Worm (Caenorhabditis elegans) whole organism, late embryonic: ENCODE results near the gene tat-6.

Source experiments
- C08G9.2 ChIP-seq: sonication (generic microtip); optimal IDR thresholded peaks from 2 replicates; lab custom pipeline; 2016; ENCODE audit warnings: mild to moderate bottlenecking, missing genetic modification characterization, moderate library complexity, missing compliant biosample characterization
- C38D4.7 ChIP-seq: fragments of 200-800 bp; sonication (Bioruptor generic); optimal IDR thresholded peaks from 2 replicates; lab custom pipeline; 2018; ENCODE audit warnings: mild to moderate bottlenecking, missing genetic modification characterization, moderate library complexity, missing compliant biosample characterization
- F13H6.1 ChIP-seq: sonication (generic microtip); optimal IDR thresholded peaks from 2 replicates; lab custom pipeline; 2016; ENCODE audit warnings: missing genetic modification characterization, missing compliant biosample characterization
- T23F11.4 ChIP-seq: fragments of 200-800 bp; sonication (Bioruptor generic); optimal IDR thresholded peaks from 2 replicates; lab custom pipeline; 2018; ENCODE audit warnings: mild to moderate bottlenecking, missing genetic modification characterization, missing compliant biosample characterization
- ahr-1 ChIP-seq: sonication (generic microtip); optimal IDR thresholded peaks from 2 replicates; lab custom pipeline; 2016; ENCODE audit warnings: missing genetic modification characterization, missing compliant biosample characterization
- ama-1 ChIP-seq: fragments of 150-350 bp; optimal IDR thresholded peaks from 2 replicates; lab custom pipeline; 2014
- ceh-30 ChIP-seq: fragments of 150-350 bp; optimal IDR thresholded peaks from 2 replicates; lab custom pipeline; 2014; ENCODE audit warnings: missing biosample characterization, missing genetic modification characterization
- ceh-6 ChIP-seq: fragments of 200-800 bp; sonication (Bioruptor generic); optimal IDR thresholded peaks from 2 replicates; lab custom pipeline; 2018; ENCODE audit warnings: mild to moderate bottlenecking, missing genetic modification characterization, missing compliant biosample characterization
- ceh-9 ChIP-seq: sonication (generic microtip); optimal IDR thresholded peaks from 2 replicates; lab custom pipeline; 2016; ENCODE audit warnings: mild to moderate bottlenecking, missing genetic modification characterization, inconsistent platforms, missing compliant biosample characterization
- che-1 ChIP-seq: sonication (generic microtip); optimal IDR thresholded peaks from 2 replicates; lab custom pipeline; 2016; ENCODE audit warnings: mild to moderate bottlenecking, missing genetic modification characterization, missing compliant biosample characterization
- dmd-4 ChIP-seq: sonication (generic microtip); optimal IDR thresholded peaks from 2 replicates; lab custom pipeline; 2016; ENCODE audit warnings: borderline replicate concordance, missing genetic modification characterization, missing compliant biosample characterization
- elt-4 ChIP-seq: sonication (generic microtip); optimal IDR thresholded peaks from 2 replicates; lab custom pipeline; 2016; ENCODE audit warnings: missing genetic modification characterization, missing compliant biosample characterization
- ets-4 ChIP-seq: sonication (generic microtip); optimal IDR thresholded peaks from 2 replicates; lab custom pipeline; 2016; ENCODE audit warnings: missing genetic modification characterization, missing compliant biosample characterization
- eyg-1 ChIP-seq: sonication (generic microtip); optimal IDR thresholded peaks from 2 replicates; lab custom pipeline; 2016; ENCODE audit warnings: missing genotype, missing genetic modification characterization, missing compliant biosample characterization
- fkh-10 ChIP-seq: fragments of 150-350 bp; optimal IDR thresholded peaks from 2 replicates; lab custom pipeline; 2014; ENCODE audit warnings: missing biosample characterization, missing genetic modification reagents, missing genetic modification characterization
- fkh-6 ChIP-seq: sonication (generic microtip); optimal IDR thresholded peaks from 2 replicates; lab custom pipeline; 2016; ENCODE audit warnings: missing genetic modification characterization, missing compliant biosample characterization
- gmeb-2 ChIP-seq: sonication (generic microtip); optimal IDR thresholded peaks from 2 replicates; lab custom pipeline; 2016; ENCODE audit warnings: missing genetic modification characterization, inconsistent platforms, missing compliant biosample characterization
- hlh-13 ChIP-seq: fragments of 200-800 bp; sonication (Bioruptor generic); optimal IDR thresholded peaks from 2 replicates; lab custom pipeline; 2018; ENCODE audit warnings: mild to moderate bottlenecking, missing genetic modification characterization, missing compliant biosample characterization
- hlh-15 ChIP-seq: sonication (generic microtip); optimal IDR thresholded peaks from 2 replicates; lab custom pipeline; 2016; ENCODE audit warnings: missing genetic modification characterization, missing compliant biosample characterization
- hlh-6 ChIP-seq: sonication (generic microtip); optimal IDR thresholded peaks from 2 replicates; lab custom pipeline; 2016; ENCODE audit warnings: missing genotype, missing genetic modification characterization, missing compliant biosample characterization
- hlh-8 ChIP-seq: sonication (generic microtip); optimal IDR thresholded peaks from 2 replicates; lab custom pipeline; 2016; ENCODE audit warnings: missing genotype, missing genetic modification characterization, missing compliant biosample characterization
- madf-2 ChIP-seq: sonication (generic microtip); optimal IDR thresholded peaks from 2 replicates; lab custom pipeline; 2017; ENCODE audit warnings: missing genetic modification characterization, missing compliant biosample characterization
- mec-3 ChIP-seq: sonication (generic microtip); optimal IDR thresholded peaks from 2 replicates; lab custom pipeline; 2016; ENCODE audit warnings: borderline replicate concordance, missing genetic modification characterization, missing compliant biosample characterization
- nhr-232 ChIP-seq: sonication (generic microtip); optimal IDR thresholded peaks from 2 replicates; lab custom pipeline; 2016; ENCODE audit warnings: missing genetic modification characterization, missing compliant biosample characterization
- npax-4 ChIP-seq: sonication (generic microtip); optimal IDR thresholded peaks from 2 replicates; lab custom pipeline; 2016; ENCODE audit warnings: missing genetic modification characterization, missing compliant biosample characterization
- odd-2 ChIP-seq: sonication (generic microtip); optimal IDR thresholded peaks from 2 replicates; lab custom pipeline; 2017; ENCODE audit warnings: antibody characterized with exemption, mild to moderate bottlenecking, missing genetic modification characterization, missing compliant biosample characterization
- pat-9 ChIP-seq: fragments of 200-800 bp; sonication (Bioruptor generic); optimal IDR thresholded peaks from 2 replicates; lab custom pipeline; 2018; ENCODE audit warnings: mild to moderate bottlenecking, missing genetic modification characterization, moderate library complexity, missing compliant biosample characterization
- pha-2 ChIP-seq: sonication (generic microtip); optimal IDR thresholded peaks from 2 replicates; lab custom pipeline; 2017; ENCODE audit warnings: mild to moderate bottlenecking, missing genetic modification characterization, missing compliant biosample characterization
- pros-1 ChIP-seq: fragments of 150-350 bp; optimal IDR thresholded peaks from 2 replicates; lab custom pipeline; 2014; ENCODE audit warnings: missing biosample characterization, missing genetic modification reagents, missing genetic modification characterization
- sox-4 ChIP-seq: sonication (generic microtip); optimal IDR thresholded peaks from 2 replicates; lab custom pipeline; 2017; ENCODE audit warnings: mild to moderate bottlenecking, missing genetic modification characterization, inconsistent platforms, missing compliant biosample characterization
- syd-9 ChIP-seq: sonication (generic microtip); optimal IDR thresholded peaks from 2 replicates; lab custom pipeline; 2016; ENCODE audit warnings: mild to moderate bottlenecking, missing genetic modification characterization, moderate library complexity, missing compliant biosample characterization
- tbx-2 ChIP-seq: sonication (generic microtip); optimal IDR thresholded peaks from 2 replicates; lab custom pipeline; 2016; ENCODE audit warnings: missing genetic modification characterization, missing compliant biosample characterization
- tbx-7 ChIP-seq: sonication (generic microtip); optimal IDR thresholded peaks from 2 replicates; lab custom pipeline; 2016; ENCODE audit warnings: missing genotype, missing genetic modification characterization, missing compliant biosample characterization
- unc-3 ChIP-seq, 2 experiments: fragments of 200-800 bp in 1 of 2; sonication (Bioruptor generic) in 1 of 2; sonication (generic microtip) in 1 of 2; conservative IDR thresholded peaks in 1 of 2; optimal IDR thresholded peaks in 1 of 2; 2 replicates each; pipeline versions ENCODE4 v1.3.6 to Lab custom; 2016 to 2022; ENCODE audit warnings: missing compliant biosample characterization in 2 of 2, missing genetic modification characterization in 2 of 2, missing genetic modification reagents in 1 of 2
- unc-42 ChIP-seq: sonication (generic microtip); optimal IDR thresholded peaks from 2 replicates; lab custom pipeline; 2016; ENCODE audit warnings: missing genotype, missing genetic modification characterization, missing compliant biosample characterization

tat-6 gene

DNA sequence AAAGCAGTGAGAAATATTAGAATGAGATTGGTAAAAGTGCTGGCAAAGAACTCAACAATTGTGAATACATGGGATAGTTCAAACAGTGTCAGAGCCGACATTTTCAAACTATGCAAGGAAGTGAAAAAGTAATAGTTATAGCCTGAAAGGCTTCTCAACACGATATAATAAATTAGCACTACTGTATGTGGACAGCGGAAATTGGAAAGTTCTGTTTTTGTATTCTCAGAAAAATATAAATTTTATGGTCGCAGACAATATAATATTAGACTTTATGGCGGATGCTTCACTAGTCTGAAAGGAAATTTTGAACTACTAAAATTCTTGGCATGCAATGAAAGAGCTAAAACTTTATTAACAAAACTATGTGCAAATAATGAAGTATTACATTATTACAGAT lies 23.1 kb upstream of the tat-6 start, which contains the start of gene str-69:
Gene str-69 (minus strand): TSS at position 101 of the 400 bp plus-strand sequence.
- no peak for TF ChIP-seq gmeb-2
- TF ChIP-seq dmd-4 (tag; lab: Kevin White, UChicago) = no peak
- TF ChIP-seq hlh-6 (tag; lab: Kevin White, UChicago) = no peak
- no peak for TF ChIP-seq sox-4 (tag; lab: Kevin White, UChicago)
- no peak for TF ChIP-seq ceh-9 (tag; lab: Kevin White, UChicago)
- no peak for TF ChIP-seq ceh-30 (tag; lab: Kevin White, UChicago)
- no peak for TF ChIP-seq ceh-6
- TF ChIP-seq F13H6.1 = no peak
- no peak for TF ChIP-seq hlh-8 (tag; lab: Kevin White, UChicago)
- TF ChIP-seq odd-2 (tag; lab: Kevin White, UChicago) = no peak
- TF ChIP-seq tbx-2 = no peak

DNA sequence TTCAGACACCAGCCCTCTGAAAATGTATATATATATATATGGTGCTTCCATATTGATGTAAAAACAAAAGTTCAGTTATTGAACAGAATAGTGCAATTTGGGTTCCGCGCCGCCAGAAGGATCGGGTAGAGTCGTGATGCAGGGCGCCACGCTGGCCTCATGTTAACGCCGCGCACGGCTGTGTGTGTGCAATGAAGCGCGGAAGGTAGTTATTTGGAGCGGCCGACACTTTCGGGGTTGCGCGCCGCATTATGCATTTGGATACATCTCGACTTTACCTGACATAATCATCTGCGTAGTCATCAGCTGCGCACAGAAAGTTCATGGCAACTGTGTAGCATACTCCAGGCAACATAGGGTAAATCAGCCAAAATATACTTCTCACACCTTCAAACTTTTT lies 22.1 kb upstream of the tat-6 start:
- TF ChIP-seq syd-9 (no peak), pat-9 (tag; lab: Kevin White, UChicago) (no peak)

DNA sequence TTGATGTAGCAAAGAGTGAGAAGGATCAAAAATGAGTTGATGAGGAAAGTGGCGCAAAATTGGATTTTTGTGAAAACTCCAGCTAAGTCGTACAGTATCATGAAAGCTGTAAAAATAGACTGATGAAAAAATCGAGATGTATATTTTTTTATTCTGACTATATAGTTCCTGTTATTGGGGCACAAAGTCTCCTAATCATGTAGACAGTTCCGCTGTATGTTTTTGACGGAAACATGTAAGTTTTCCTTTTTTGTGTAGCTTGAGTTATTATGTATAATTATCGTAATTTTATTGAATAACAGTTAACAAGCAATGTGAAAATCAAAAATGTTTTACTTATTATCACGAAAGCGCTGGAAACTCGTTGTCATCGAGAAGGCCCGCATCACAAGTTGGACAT lies 21.5 kb upstream of the tat-6 start, which contains the start of gene str-68:
Gene str-68 (minus strand): TSS at position 101 of the 400 bp plus-strand sequence.
- TF ChIP-seq pros-1 (tag; lab: Kevin White, UChicago) (no peak), T23F11.4 (no peak), gmeb-2 (no peak), sox-4 (tag; lab: Kevin White, UChicago) (no peak), eyg-1 (tag; lab: Kevin White, UChicago) (no peak), ama-1 (no peak)
- TF ChIP-seq, all 69 proteins: peak for 0

DNA sequence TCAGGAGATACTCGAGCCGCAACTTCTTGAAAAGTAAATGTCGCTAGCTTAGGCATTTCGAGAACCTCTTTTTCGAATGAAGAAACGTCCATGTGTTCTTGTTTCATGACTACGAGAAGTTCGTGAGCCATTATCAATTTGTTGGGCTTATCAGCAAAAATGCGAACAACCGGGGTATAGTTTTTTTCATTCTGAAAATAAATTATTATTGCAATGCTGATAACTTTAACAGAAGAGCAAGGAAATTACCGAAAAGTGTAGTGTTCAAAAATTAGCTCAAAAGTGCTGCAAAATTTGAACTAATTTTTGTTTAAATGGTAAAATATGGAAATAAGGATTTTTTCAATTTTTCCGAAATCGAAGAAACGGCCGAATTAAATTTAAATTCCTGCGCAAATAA lies 16.7 kb upstream of the tat-6 start:
- TF ChIP-seq madf-2 = no peak
- TF ChIP-seq elt-4 = no peak
- TF ChIP-seq nhr-232 (tag; lab: Kevin White, UChicago) = no peak
- no peak for TF ChIP-seq odd-2 (tag; lab: Kevin White, UChicago)

DNA sequence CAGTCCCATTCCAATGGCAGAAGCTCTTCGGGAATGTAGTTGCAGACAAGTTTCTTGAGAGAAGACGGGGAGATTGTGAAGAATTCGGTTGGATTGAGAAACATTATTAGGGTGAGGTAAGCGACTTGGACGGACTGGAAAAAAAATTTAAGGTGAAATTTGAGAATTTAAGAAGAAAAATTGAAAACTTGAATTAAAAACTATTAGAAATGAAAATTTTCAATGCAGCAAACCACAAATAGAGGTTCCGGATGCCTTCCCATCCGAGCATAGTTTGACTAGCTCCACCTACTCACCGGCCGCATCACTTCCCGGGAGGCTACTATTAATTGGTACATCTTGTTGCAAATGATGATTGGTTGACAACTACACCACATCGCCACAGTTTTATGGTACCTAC lies 15.2 kb upstream of the tat-6 start, which contains the start of gene Y73C8C.8:
Gene Y73C8C.8 (minus strand): TSS at position 101 of the 400 bp plus-strand sequence.
- no peak for TF ChIP-seq che-1
- TF ChIP-seq hlh-15 = no peak
- TF ChIP-seq hlh-13 = no peak
- no peak for TF ChIP-seq madf-2
- no peak for TF ChIP-seq tbx-7 (tag; lab: Kevin White, UChicago)
- TF ChIP-seq ceh-9 (tag; lab: Kevin White, UChicago) = no peak
- TF ChIP-seq mec-3 (tag; lab: Kevin White, UChicago) = no peak
- no peak for TF ChIP-seq npax-4
- TF ChIP-seq ets-4 (tag; lab: Kevin White, UChicago) = no peak
- TF ChIP-seq unc-42 (tag; lab: Kevin White, UChicago) = no peak
- no peak for TF ChIP-seq pha-2 (tag; lab: Kevin White, UChicago)
- TF ChIP-seq C38D4.7 (GFP tag; lab: Kevin White, UChicago) = no peak

DNA sequence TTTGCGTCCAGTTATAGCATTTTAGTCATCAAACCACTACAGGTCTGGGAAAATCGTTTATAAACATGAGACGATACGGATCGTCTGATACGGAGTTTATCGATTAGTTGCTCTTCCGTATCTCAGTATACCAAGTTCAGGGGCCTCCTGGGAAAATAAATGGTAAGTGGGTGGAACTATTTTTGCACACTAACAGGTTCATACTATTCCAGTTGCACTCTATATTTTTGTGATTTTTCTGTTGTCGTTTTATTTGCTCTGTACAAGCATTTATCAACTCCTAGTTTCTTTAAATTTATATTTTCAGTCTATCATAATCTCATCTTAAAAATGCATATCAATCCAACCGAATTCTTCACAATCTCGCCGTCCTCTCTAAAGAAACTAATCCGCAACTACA lies 13.9 kb upstream of the tat-6 start, which contains the start of gene Y73C8C.3:
Gene Y73C8C.3 (plus strand): TSS at position 301 of the 400 bp plus-strand sequence.
- TF ChIP-seq C08G9.2 (no peak), fkh-6 (no peak), ahr-1 (tag; lab: Kevin White, UChicago) (no peak), unc-3 (GFP tag; conservative IDR thresholded peaks at IDR 0.05; lab: Robert Waterston, UW) (no peak), unc-3 (tag; optimal IDR thresholded peaks at IDR 0.05; lab: Kevin White, UChicago) (no peak), fkh-10 (GFP tag; lab: Kevin White, UChicago) (no peak), elt-4 (no peak)
